Worm (Caenorhabditis elegans) whole organism, L2 larva: ENCODE results near the gene lurp-4.

ENCODE experiments used
- ZK546.5 ChIP-seq: sonication (generic microtip); optimal IDR thresholded peaks from 2 replicates; lab custom pipeline; 2017; ENCODE audit warnings: missing biosample characterization, missing genetic modification characterization
- aly-2 ChIP-seq: fragments of 150-350 bp; optimal IDR thresholded peaks from 2 replicates; lab custom pipeline; 2014; ENCODE audit warnings: missing biosample characterization, missing genetic modification characterization
- ceh-16 ChIP-seq: fragments of 150-350 bp; optimal IDR thresholded peaks from 2 replicates; lab custom pipeline; 2014; ENCODE audit warnings: missing biosample characterization, missing genetic modification characterization
- ceh-82 ChIP-seq: fragments of 150-350 bp; optimal IDR thresholded peaks from 2 replicates; lab custom pipeline; 2014; ENCODE audit warnings: missing biosample characterization, missing genetic modification characterization
- mab-5 ChIP-seq: fragments of 150-350 bp; optimal IDR thresholded peaks from 2 replicates; lab custom pipeline; 2014; ENCODE audit warnings: missing biosample characterization, missing genetic modification characterization
- mbf-1 ChIP-seq: sonication (generic microtip); optimal IDR thresholded peaks from 2 replicates; lab custom pipeline; 2017; ENCODE audit warnings: missing biosample characterization, missing genetic modification characterization
- nhr-12 ChIP-seq: fragments of 150-350 bp; optimal IDR thresholded peaks from 2 replicates; lab custom pipeline; 2014; ENCODE audit warnings: missing biosample characterization, missing genetic modification characterization
- snpc-4 ChIP-seq: fragments of 150-350 bp; optimal IDR thresholded peaks from 2 replicates; lab custom pipeline; 2014; ENCODE audit warnings: missing biosample characterization, missing genetic modification characterization
- unc-62 ChIP-seq: fragments of 150-350 bp; optimal IDR thresholded peaks from 2 replicates; lab custom pipeline; 2014; ENCODE audit warnings: missing biosample characterization, missing genetic modification reagents, missing genetic modification characterization
- ztf-11 ChIP-seq: sonication (generic microtip); optimal IDR thresholded peaks from 2 replicates; lab custom pipeline; 2017; ENCODE audit warnings: missing biosample characterization, missing genetic modification characterization
- ztf-4 ChIP-seq: fragments of 150-350 bp; optimal IDR thresholded peaks from 2 replicates; lab custom pipeline; 2014; ENCODE audit warnings: missing biosample characterization, missing genetic modification characterization

DNA sequence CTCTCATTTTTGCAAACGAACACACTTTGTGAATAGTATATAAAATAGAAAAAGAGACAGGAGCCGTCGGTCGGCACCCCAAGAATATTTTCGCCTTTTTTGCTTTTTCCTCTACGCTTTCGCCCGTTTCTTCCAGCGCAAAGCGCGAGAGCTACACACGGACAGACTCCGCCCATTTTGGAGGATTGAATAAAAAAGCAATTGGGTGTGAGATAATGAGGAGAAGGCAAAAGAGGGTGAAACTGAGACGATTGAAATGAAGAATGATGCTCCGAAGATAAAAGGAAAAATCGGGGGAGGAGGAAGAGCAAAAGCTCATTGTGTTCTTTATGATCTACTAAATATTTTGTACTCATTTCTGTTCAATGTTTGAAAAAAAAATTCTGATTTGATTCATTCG is 21.4 kb upstream of the lurp-4 start, which contains the start of gene C34B4.3:
- TF ChIP-seq mab-5 (tag; lab: Kevin White, UChicago): no peak
- no peak for TF ChIP-seq unc-62 (GFP tag; lab: Kevin White, UChicago)
- no peak for TF ChIP-seq nhr-12 (tag; lab: Kevin White, UChicago)
- TF ChIP-seq ceh-82: no peak
- TF ChIP-seq ztf-4: no peak
- TF ChIP-seq aly-2 (tag; lab: Kevin White, UChicago): no peak
- no peak for TF ChIP-seq mbf-1 (tag; lab: Kevin White, UChicago)
- no peak for TF ChIP-seq ZK546.5 (tag; lab: Kevin White, UChicago)
- no peak for TF ChIP-seq ztf-11
- TF ChIP-seq snpc-4 (tag; lab: Kevin White, UChicago): no peak
- TF ChIP-seq ceh-16 (tag; lab: Kevin White, UChicago): no peak
